Worm (Caenorhabditis elegans) whole organism, midembryonic: ENCODE data around the gene F31A3.3.
"Not testable (repeated sequence)": the region's sequence is repeated elsewhere in the genome, so short reads cannot be mapped to it uniquely, and the experiment has no call there.

Source experiments
- T22C8.4 ChIP-seq: fragments of 200-800 bp; sonication (Bioruptor generic); IDR thresholded peaks from 2 replicates; pipeline ENCODE4 v1.3.6; 2022; ENCODE audit warnings: missing genetic modification characterization, missing compliant biosample characterization
- cog-1 ChIP-seq: sonication (generic microtip); optimal IDR thresholded peaks from 2 replicates; lab custom pipeline; 2016; ENCODE audit warnings: missing genetic modification characterization, missing compliant biosample characterization
- flt-1 ChIP-seq: fragments of 200-800 bp; sonication (Bioruptor generic); IDR thresholded peaks from 2 replicates; pipeline ENCODE4 v1.3.6; 2022; ENCODE audit warnings: missing genetic modification characterization, missing compliant biosample characterization
- klf-2 ChIP-seq: fragments of 200-800 bp; sonication (Bioruptor generic); conservative IDR thresholded peaks from 2 replicates; pipeline ENCODE4 v1.3.6; 2022; ENCODE audit warnings: missing genetic modification reagents, missing genetic modification characterization, missing compliant biosample characterization
- med-1 ChIP-seq: sonication (generic microtip); optimal IDR thresholded peaks from 2 replicates; lab custom pipeline; 2017; ENCODE audit warnings: missing genetic modification characterization, mild to moderate bottlenecking, missing compliant biosample characterization, antibody characterized with exemption, missing genetic modification reagents; ENCODE audit not compliant: insufficient read depth
- ref-1 ChIP-seq: fragments of 200-800 bp; sonication (Bioruptor generic); conservative IDR thresholded peaks from 2 replicates; pipeline ENCODE4 v1.3.6; 2022; ENCODE audit warnings: missing genetic modification reagents, missing genetic modification characterization, missing compliant biosample characterization
- tab-1 ChIP-seq: fragments of 200-800 bp; sonication (Bioruptor generic); IDR thresholded peaks from 2 replicates; pipeline ENCODE4 v1.3.6; 2022; ENCODE audit warnings: missing genetic modification characterization, missing compliant biosample characterization
- ztf-23 ChIP-seq: fragments of 200-800 bp; sonication (Bioruptor generic); IDR thresholded peaks from 2 replicates; pipeline ENCODE4 v1.3.6; 2022; ENCODE audit warnings: missing genetic modification reagents, missing genetic modification characterization, missing compliant biosample characterization
- ztf-29 ChIP-seq: fragments of 200-800 bp; sonication (Bioruptor generic); IDR thresholded peaks from 2 replicates; pipeline ENCODE4 v1.3.6; 2022; ENCODE audit warnings: missing genetic modification reagents, missing genetic modification characterization, missing compliant biosample characterization

The F31A3.3 gene

ce11 chrX:17534014-17534465, at the start of gene F31A3.3:
Gene F31A3.3, minus strand, starts transcription at chrX:17534064.
- TF ChIP-seq T22C8.4 = no peak
- no peak for TF ChIP-seq cog-1 (tag; lab: Kevin White, UChicago)
- no peak for TF ChIP-seq tab-1
- no peak for TF ChIP-seq med-1 (GFP tag; lab: Kevin White, UChicago)
- TF ChIP-seq ztf-29 = no peak
- no peak for TF ChIP-seq klf-2 (GFP tag; lab: Robert Waterston, UW)
- no peak for TF ChIP-seq flt-1
- no peak for TF ChIP-seq ref-1 (GFP tag; lab: Robert Waterston, UW)
- TF ChIP-seq ztf-23 (GFP tag; lab: Robert Waterston, UW) = no peak

ce11 chrX:17579779-17580178, 45.9 kb upstream of the F31A3.3 start, which contains the start of gene frpr-7:
Gene frpr-7, minus strand, starts transcription at chrX:17579879.
- TF ChIP-seq T22C8.4 (no peak), klf-2 (GFP tag; lab: Robert Waterston, UW) (no peak)

- TF ChIP-seq ztf-29; T22C8.4; klf-2 (GFP tag; lab: Robert Waterston, UW): not testable (repeated sequence)
These were observed 45.1 kb upstream of the F31A3.3 start, which contains the start of gene F39B3.3 for ce11 chrX:17579011-17579410. Gene F39B3.3, minus strand, starts transcription at chrX:17579111.

ce11 chrX:17567378-17567777, 33.5 kb upstream of the F31A3.3 start, which contains the start of gene F39B3.7:
Gene F39B3.7, minus strand, starts transcription at chrX:17567478.
- TF ChIP-seq klf-2 (GFP tag; lab: Robert Waterston, UW) (no peak), med-1 (GFP tag; lab: Kevin White, UChicago) (no peak), cog-1 (tag; lab: Kevin White, UChicago) (no peak), tab-1 (no peak), ztf-23 (GFP tag; lab: Robert Waterston, UW) (no peak), T22C8.4 (no peak), flt-1 (no peak), ref-1 (GFP tag; lab: Robert Waterston, UW) (no peak), ztf-29 (no peak)

ce11 chrX:17563411-17563810, 29.5 kb upstream of the F31A3.3 start, which contains the start of gene F31A3.5:
Gene F31A3.5, minus strand, starts transcription at chrX:17563610.
- TF ChIP-seq cog-1 (tag; lab: Kevin White, UChicago) (no peak), klf-2 (GFP tag; lab: Robert Waterston, UW) (no peak), flt-1 (no peak)

- TF ChIP-seq tab-1 (0 out of 2 replicates have a peak, but pooled peaks have one; percentile 11), flt-1 (no peak)
These were observed 28.3 kb upstream of the F31A3.3 start for ce11 chrX:17562195-17562594.

ce11 chrX:17553772-17554171, 19.9 kb upstream of the F31A3.3 start:
- no peak for TF ChIP-seq tab-1
- TF ChIP-seq ztf-23 (GFP tag; lab: Robert Waterston, UW) = no peak
- TF ChIP-seq flt-1 = no peak
- TF ChIP-seq med-1 (GFP tag; lab: Kevin White, UChicago) = no peak
- TF ChIP-seq cog-1 (tag; lab: Kevin White, UChicago) = no peak
- no peak for TF ChIP-seq ref-1 (GFP tag; lab: Robert Waterston, UW)
- no peak for TF ChIP-seq T22C8.4
- no peak for TF ChIP-seq ztf-29
- TF ChIP-seq klf-2 (GFP tag; lab: Robert Waterston, UW) = no peak

ce11 chrX:17550755-17551154, 16.9 kb upstream of the F31A3.3 start, which contains the start of gene hlh-28:
Gene hlh-28, plus strand, starts transcription at chrX:17551055.
- not testable (repeated sequence) for TF ChIP-seq med-1 (GFP tag; lab: Kevin White, UChicago); ztf-29; ref-1 (GFP tag; lab: Robert Waterston, UW)

- TF ChIP-seq ztf-29; flt-1; cog-1 (tag; lab: Kevin White, UChicago): not testable (repeated sequence)
These were observed 14.7 kb upstream of the F31A3.3 start, which contains the start of gene hlh-29 for ce11 chrX:17548539-17548938. Gene hlh-29, minus strand, starts transcription at chrX:17548639.

ce11 chrX:17545498-17545897, 11.6 kb upstream of the F31A3.3 start:
- no peak for TF ChIP-seq ref-1 (GFP tag; lab: Robert Waterston, UW)
- TF ChIP-seq flt-1 = no peak
- no peak for TF ChIP-seq med-1 (GFP tag; lab: Kevin White, UChicago)
- no peak for TF ChIP-seq tab-1
- TF ChIP-seq ztf-23 (GFP tag; lab: Robert Waterston, UW) = peak; percentile 45; the same call in 1 of the 2 replicates

- TF ChIP-seq ref-1 (GFP tag; lab: Robert Waterston, UW) (no peak), flt-1 (peak; percentile 67), klf-2 (GFP tag; lab: Robert Waterston, UW) (0 out of 2 replicates have a peak, but pooled peaks have one; percentile 35), T22C8.4 (peak; percentile 68), ztf-23 (GFP tag; lab: Robert Waterston, UW) (peak; percentile 75; the same call in 1 of the 2 replicates), cog-1 (tag; lab: Kevin White, UChicago) (peak; percentile 42), ztf-29 (no peak), tab-1 (no peak), med-1 (GFP tag; lab: Kevin White, UChicago) (no peak)
These were observed 10.6 kb upstream of the F31A3.3 start for ce11 chrX:17544349-17544936.
